Worm (Caenorhabditis elegans) whole organism, L4/young adult: ENCODE data around the gene F16G10.6.

Experiments used
- W03F9.2 ChIP-seq: fragments of 150-350 bp; optimal IDR thresholded peaks from 2 replicates; lab custom pipeline; 2014; ENCODE audit warnings: missing biosample characterization, missing genetic modification characterization
- dao-5 ChIP-seq: sonication (generic microtip); optimal IDR thresholded peaks from 2 replicates; lab custom pipeline; 2016; ENCODE audit warnings: missing genotype, missing genetic modification characterization, moderate library complexity, missing compliant biosample characterization
- him-1 ChIP-seq: sonication (generic microtip); optimal IDR thresholded peaks from 2 replicates; lab custom pipeline; 2016; ENCODE audit warnings: missing genotype, missing genetic modification reagents, missing genetic modification characterization, missing compliant biosample characterization

Gene F16G10.6

ce11 chrII:2377751-2378150 is at the start of gene F16G10.6:
Gene F16G10.6, minus strand, starts transcription at chrII:2377851.
- TF ChIP-seq W03F9.2: no peak
- no peak for TF ChIP-seq him-1 (tag; lab: Kevin White, UChicago)
- TF ChIP-seq dao-5 (tag; lab: Kevin White, UChicago): no peak

DNA sequence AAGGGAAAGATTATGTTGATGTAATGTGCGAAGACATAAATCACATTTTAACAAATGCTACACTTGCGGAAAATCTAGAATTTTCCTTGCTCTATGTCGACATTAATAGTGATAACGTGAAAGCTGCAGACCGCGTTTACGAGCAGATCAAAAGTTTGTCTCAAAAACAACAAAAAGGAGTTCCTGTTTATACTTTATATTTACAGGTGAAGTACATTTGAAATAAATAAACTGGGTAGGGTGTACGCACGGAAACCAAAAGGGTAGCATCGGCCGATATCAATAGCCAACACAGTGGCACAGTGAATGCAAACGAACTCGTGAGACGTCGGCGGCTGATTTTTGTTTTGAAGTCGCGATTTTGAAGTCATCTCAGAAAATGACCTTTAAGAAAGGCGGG is 44.8 kb upstream of the F16G10.6 start:
- no peak for TF ChIP-seq him-1 (tag; lab: Kevin White, UChicago)
- TF ChIP-seq dao-5 (tag; lab: Kevin White, UChicago): no peak
- TF ChIP-seq W03F9.2: no peak

- no peak for TF ChIP-seq him-1 (tag; lab: Kevin White, UChicago)
- no peak for TF ChIP-seq dao-5 (tag; lab: Kevin White, UChicago)
- TF ChIP-seq W03F9.2: no peak
Measured at ce11 chrII:2421905-2422304, 44.3 kb upstream of the F16G10.6 start, which contains the start of gene F42G2.2. Gene F42G2.2, plus strand, starts transcription at chrII:2422205.

- no peak for TF ChIP-seq W03F9.2
- TF ChIP-seq dao-5 (tag; lab: Kevin White, UChicago): no peak
- no peak for TF ChIP-seq him-1 (tag; lab: Kevin White, UChicago)
Measured at ce11 chrII:2421185-2421584, 43.5 kb upstream of the F16G10.6 start.

- no peak for TF ChIP-seq him-1 (tag; lab: Kevin White, UChicago)
- no peak for TF ChIP-seq W03F9.2
- TF ChIP-seq dao-5 (tag; lab: Kevin White, UChicago): no peak
Measured at ce11 chrII:2420685-2421084, 43.0 kb upstream of the F16G10.6 start.

DNA sequence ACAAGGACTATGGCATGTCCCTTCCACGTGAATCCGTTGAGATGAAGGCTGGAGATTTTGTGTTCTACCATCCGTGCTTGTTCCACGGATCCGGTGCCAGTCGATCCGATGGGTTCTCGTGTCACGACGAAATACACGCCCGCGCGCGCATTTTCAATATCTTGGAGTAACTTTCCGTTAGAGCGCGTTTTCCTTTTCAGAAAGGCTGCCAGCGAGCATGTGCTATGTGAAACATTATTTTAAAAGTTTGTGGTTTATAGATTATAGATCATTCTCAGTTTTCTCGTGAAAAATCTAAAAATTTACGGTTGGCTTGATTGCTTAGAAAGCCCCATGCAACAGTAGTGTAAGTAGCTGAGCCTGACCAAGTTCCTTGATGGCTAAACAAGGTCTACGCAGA is 41.2 kb upstream of the F16G10.6 start, which contains the start of gene fbxc-20:
TSS of gene fbxc-20 (plus strand) at position 301 of the 400 bp plus-strand sequence.
- TF ChIP-seq dao-5 (tag; lab: Kevin White, UChicago) (no peak), W03F9.2 (no peak), him-1 (tag; lab: Kevin White, UChicago) (no peak)

- TF ChIP-seq him-1 (tag; lab: Kevin White, UChicago) (no peak), dao-5 (tag; lab: Kevin White, UChicago) (no peak), W03F9.2 (no peak)
Measured at ce11 chrII:2417889-2418288, 40.2 kb upstream of the F16G10.6 start, which contains the start of the genes F42G2.5 and F42G2.7. Gene F42G2.5, minus strand, starts transcription at chrII:2417989. Gene F42G2.7, plus strand, starts transcription at chrII:2418158.

DNA sequence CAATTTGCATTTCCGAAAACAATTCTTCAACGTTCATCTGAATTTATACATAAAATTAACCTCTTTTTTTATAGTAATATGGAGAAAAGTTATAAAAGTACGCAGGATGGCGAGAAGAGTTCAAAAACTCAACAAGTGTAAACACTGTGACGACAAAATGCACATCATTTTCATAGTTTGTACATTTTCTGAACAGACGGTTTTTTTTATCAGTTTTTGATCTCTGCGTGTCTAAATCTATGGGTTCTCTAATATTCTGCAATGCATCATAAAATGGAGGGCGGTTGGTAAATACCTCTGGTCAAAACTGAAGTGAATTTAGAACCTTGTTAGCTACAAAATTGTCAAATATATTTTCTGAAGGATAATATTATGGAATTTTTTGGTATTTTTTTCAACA is 37.8 kb upstream of the F16G10.6 start, which contains the start of gene fbxa-4:
TSS of gene fbxa-4 (minus strand) at position 93 of the 400 bp plus-strand sequence.
- no peak for TF ChIP-seq W03F9.2
- no peak for TF ChIP-seq him-1 (tag; lab: Kevin White, UChicago)
- TF ChIP-seq dao-5 (tag; lab: Kevin White, UChicago): no peak

DNA sequence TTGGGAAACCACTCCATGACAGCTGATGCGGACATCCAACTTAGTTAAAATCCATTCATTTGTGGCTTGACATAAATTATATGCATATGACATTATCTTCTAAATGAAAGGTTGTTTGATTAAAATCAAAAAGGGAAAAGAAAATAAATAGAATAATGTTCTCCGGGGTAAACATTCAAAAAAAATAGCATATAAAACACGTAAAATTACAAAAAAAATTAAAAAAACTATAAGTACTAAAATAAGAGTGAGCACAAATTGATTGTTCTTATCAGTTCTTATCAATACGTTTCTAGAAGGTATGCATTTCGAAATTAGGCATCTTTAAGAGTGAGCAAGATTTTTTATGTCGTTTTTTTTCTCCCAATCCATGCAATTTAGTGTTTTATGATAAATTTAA is 35.0 kb upstream of the F16G10.6 start, which contains the start of gene fbxa-182:
TSS of gene fbxa-182 (minus strand) at position 101 of the 400 bp plus-strand sequence.
- TF ChIP-seq him-1 (tag; lab: Kevin White, UChicago) (no peak), W03F9.2 (no peak), dao-5 (tag; lab: Kevin White, UChicago) (no peak)

ce11 chrII:2411555-2411954 is 33.9 kb upstream of the F16G10.6 start:
- TF ChIP-seq him-1 (tag; lab: Kevin White, UChicago): no peak
- no peak for TF ChIP-seq W03F9.2
- TF ChIP-seq dao-5 (tag; lab: Kevin White, UChicago): no peak

ce11 chrII:2411093-2411492 is 33.4 kb upstream of the F16G10.6 start:
- no peak for TF ChIP-seq W03F9.2
- TF ChIP-seq him-1 (tag; lab: Kevin White, UChicago): no peak
- TF ChIP-seq dao-5 (tag; lab: Kevin White, UChicago): no peak

DNA sequence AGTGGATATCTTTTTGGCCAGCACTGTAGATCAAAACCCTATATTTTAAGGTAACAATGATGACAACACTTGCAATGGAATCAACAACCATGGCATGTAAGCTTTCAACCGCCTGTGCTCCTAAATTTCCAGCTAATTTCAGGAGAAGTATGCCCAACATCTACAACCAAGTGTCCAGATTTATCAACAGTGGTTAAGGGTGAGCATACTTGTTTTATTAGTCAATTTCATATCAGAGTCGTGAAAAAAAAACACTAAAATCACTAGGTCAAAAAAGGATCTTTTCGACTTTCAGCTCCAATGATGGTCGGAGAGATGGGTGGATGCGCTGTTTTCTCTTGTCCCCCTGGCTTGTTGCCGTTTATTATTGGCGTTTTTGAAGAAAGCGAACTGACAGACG is 26.3 kb upstream of the F16G10.6 start, which contains the start of gene F16G10.1:
TSS of gene F16G10.1 (plus strand) at position 301 of the 400 bp plus-strand sequence.
- TF ChIP-seq dao-5 (tag; lab: Kevin White, UChicago) (no peak), W03F9.2 (no peak), him-1 (tag; lab: Kevin White, UChicago) (no peak)

- TF ChIP-seq dao-5 (tag; lab: Kevin White, UChicago): no peak
- no peak for TF ChIP-seq him-1 (tag; lab: Kevin White, UChicago)
- no peak for TF ChIP-seq W03F9.2
Measured at ce11 chrII:2399810-2400209, 22.2 kb upstream of the F16G10.6 start.

- no peak for TF ChIP-seq W03F9.2
- no peak for TF ChIP-seq him-1 (tag; lab: Kevin White, UChicago)
- no peak for TF ChIP-seq dao-5 (tag; lab: Kevin White, UChicago)
Measured at ce11 chrII:2398884-2399283, 21.2 kb upstream of the F16G10.6 start, which contains the start of gene F16G10.14. Gene F16G10.14, minus strand, starts transcription at chrII:2398984.

DNA sequence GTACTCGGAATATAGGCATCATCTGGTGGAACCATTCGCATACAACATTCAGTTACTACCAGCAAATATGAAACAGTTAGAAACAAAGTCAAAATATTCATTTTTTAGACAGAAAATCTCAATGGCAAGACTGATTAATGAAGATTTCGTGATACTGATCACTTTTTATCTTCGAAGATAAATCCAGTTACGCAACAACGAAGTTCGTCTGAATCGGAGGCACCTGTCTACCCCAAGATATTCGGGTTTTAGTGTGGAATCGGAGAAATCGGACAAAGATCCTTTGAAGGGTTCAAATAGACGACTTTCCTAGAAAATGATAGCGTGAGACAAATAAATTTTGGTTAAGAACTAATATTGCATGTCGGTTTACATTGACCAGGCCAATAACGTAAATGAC is 18.2 kb upstream of the F16G10.6 start, which contains the start of gene F16G10.13:
TSS of gene F16G10.13 (minus strand) at position 101 of the 400 bp plus-strand sequence.
- TF ChIP-seq him-1 (tag; lab: Kevin White, UChicago): no peak
- TF ChIP-seq dao-5 (tag; lab: Kevin White, UChicago): no peak
- TF ChIP-seq W03F9.2: no peak
